Fruit fly (Drosophila melanogaster): Measurements from ENCODE around the gene Gtpx.

Gtpx gene

dm6 chr3L:3319223-3319643 is 6.8 kb upstream of the Gtpx start, which contains the start of the genes PIG-C, CG12016 and Dpm2 (continued):
- peak; percentile 55 for TF ChIP-seq vfl (GFP tag; optimal IDR thresholded peaks at IDR 0.05)
- peak; percentile 88 for TF ChIP-seq nmo (GFP tag; optimal IDR thresholded peaks at IDR 0.05)
- no peak for TF ChIP-seq CG3726 (GFP tag; IDR thresholded peaks at IDR 0.05)
- no peak for TF ChIP-seq CG8924 (tag; optimal IDR thresholded peaks at IDR 0.05)
- no peak for TF ChIP-seq ash1 (GFP tag; optimal IDR thresholded peaks at IDR 0.05)
- no peak for TF ChIP-seq btn (GFP tag; optimal IDR thresholded peaks at IDR 0.05)
- no peak for TF ChIP-seq zf30C (GFP tag; optimal IDR thresholded peaks at IDR 0.05)
- TF ChIP-seq twi (tag; optimal IDR thresholded peaks at IDR 0.05), result peak; percentile 60
- no peak for TF ChIP-seq ham (GFP tag; IDR thresholded peaks at IDR 0.05)
- peak; percentile 33 for TF ChIP-seq kah (GFP tag; optimal IDR thresholded peaks at IDR 0.05)
- TF ChIP-seq nerfin-2 (GFP tag; IDR thresholded peaks at IDR 0.05; ENCODE audit: partially characterized antibody), result peak; percentile 92
- peak; percentile 77 for TF ChIP-seq chn (GFP tag; optimal IDR thresholded peaks at IDR 0.05)
- TF ChIP-seq Xbp1 (GFP tag; optimal IDR thresholded peaks at IDR 0.05), result peak; percentile 76
- no peak for TF ChIP-seq bcd (GFP tag; optimal IDR thresholded peaks at IDR 0.05)
- TF ChIP-seq ab (GFP tag; optimal IDR thresholded peaks at IDR 0.05), result peak; percentile 49
- peak; percentile 41 for TF ChIP-seq Mes4 (GFP tag; optimal IDR thresholded peaks at IDR 0.05)
- no peak for TF ChIP-seq CG1529 (GFP tag; optimal IDR thresholded peaks at IDR 0.05)
- TF ChIP-seq CG4360 (GFP tag; IDR thresholded peaks at IDR 0.05), result no peak
- TF ChIP-seq dm (GFP tag; optimal IDR thresholded peaks at IDR 0.05), result peak; percentile 65
- TF ChIP-seq psq (GFP tag; optimal IDR thresholded peaks at IDR 0.05), result peak; percentile 5
- TF ChIP-seq ato (GFP tag; IDR thresholded peaks at IDR 0.05; ENCODE audit: partially characterized antibody), result peak; percentile 91
- no peak for TF ChIP-seq CG1603 (tag; optimal IDR thresholded peaks at IDR 0.05)
- TF ChIP-seq CG8359 (GFP tag; optimal IDR thresholded peaks at IDR 0.05; ENCODE audit: borderline replicate concordance), result no peak
- TF ChIP-seq peb (GFP tag; IDR thresholded peaks at IDR 0.05), result no peak
- peak; percentile 52 for TF ChIP-seq CG12744 (GFP tag; optimal IDR thresholded peaks at IDR 0.05)
- TF ChIP-seq CG16815 (GFP tag; optimal IDR thresholded peaks at IDR 0.05), result peak; percentile 31
- no peak for TF ChIP-seq danr (GFP tag; IDR thresholded peaks at IDR 0.05)
- peak; percentile 90 for TF ChIP-seq Dref (GFP tag; IDR thresholded peaks at IDR 0.05)
- TF ChIP-seq chif (GFP tag; optimal IDR thresholded peaks at IDR 0.05), result peak; percentile 64 to 68
- TF ChIP-seq kay (GFP tag; optimal IDR thresholded peaks at IDR 0.05), result peak; percentile 62
- peak; percentile 71 for TF ChIP-seq sisA (GFP tag; IDR thresholded peaks at IDR 0.05)
- peak; percentile 30 for TF ChIP-seq CG18011 (GFP tag; optimal IDR thresholded peaks at IDR 0.05)
- TF ChIP-seq CG18764 (GFP tag; optimal IDR thresholded peaks at IDR 0.05), result peak; percentile 36
- TF ChIP-seq CG12104 (GFP tag; optimal IDR thresholded peaks at IDR 0.05), result peak; percentile 24
- peak; percentile 31 for TF ChIP-seq da (GFP tag; optimal IDR thresholded peaks at IDR 0.05)
- no peak for TF ChIP-seq dati (GFP tag; IDR thresholded peaks at IDR 0.05)
- peak; percentile 86 for TF ChIP-seq Hsf (GFP tag; optimal IDR thresholded peaks at IDR 0.05)
- TF ChIP-seq wor (GFP tag; IDR thresholded peaks at IDR 0.05), result no peak
- peak; percentile 83 for TF ChIP-seq zfh2 (GFP tag; optimal IDR thresholded peaks at IDR 0.05)
- TF ChIP-seq Camta (GFP tag; optimal IDR thresholded peaks at IDR 0.05), result peak; percentile 54
- peak; percentile 71 for TF ChIP-seq Antp (GFP tag; optimal IDR thresholded peaks at IDR 0.05)
- peak; percentile 50 for TF ChIP-seq CG9727 (GFP tag; optimal IDR thresholded peaks at IDR 0.05)
- no peak for TF ChIP-seq Lpt (GFP tag; optimal IDR thresholded peaks at IDR 0.05)
- TF ChIP-seq Eip74EF (GFP tag; optimal IDR thresholded peaks at IDR 0.05), result no peak
- no peak for TF ChIP-seq CG12219 (GFP tag; optimal IDR thresholded peaks at IDR 0.05)
- peak; percentile 50; the same call in 1 of the 2 replicates for TF ChIP-seq CG14441 (GFP tag; IDR thresholded peaks at IDR 0.05)
- no peak for TF ChIP-seq Drgx (GFP tag; IDR thresholded peaks at IDR 0.05)
- TF ChIP-seq Bteb2 (GFP tag; optimal IDR thresholded peaks at IDR 0.05), result peak; percentile 69
- TF ChIP-seq trem (tag; optimal IDR thresholded peaks at IDR 0.05), result peak; percentile 77
- no peak for TF ChIP-seq CG17612 (GFP tag; IDR thresholded peaks at IDR 0.05)
- peak; percentile 58 for TF ChIP-seq CG10147 (GFP tag; optimal IDR thresholded peaks at IDR 0.05)
- TF ChIP-seq gem (tag; optimal IDR thresholded peaks at IDR 0.05), result no peak
